Fruit fly (Drosophila melanogaster) whole organism, embryonic: ENCODE data around the gene mus301.

ENCODE experiments used
- Ada2b ChIP-seq: fragments of 200-800 bp; sonication (Bioruptor generic); IDR thresholded peaks from 2 replicates; pipeline ENCODE4 v1.3.6; 2022; ENCODE audit warnings: missing biosample characterization, missing genetic modification characterization
- Atf-2 ChIP-seq: fragments of 200-800 bp; sonication (Bioruptor generic); optimal IDR thresholded peaks from 2 replicates; lab custom pipeline; 2016; ENCODE audit warnings: missing biosample characterization, missing genetic modification characterization
- CG10565 ChIP-seq: fragments of 200-800 bp; sonication (Bioruptor generic); optimal IDR thresholded peaks from 3 replicates; lab custom pipeline; 2016; ENCODE audit warnings: missing biosample characterization, mild to moderate bottlenecking, missing genetic modification characterization
- CG11696 ChIP-seq: fragments of 200-800 bp; sonication (Bioruptor generic); IDR thresholded peaks from 2 replicates; pipeline ENCODE4 v1.3.6; 2022; ENCODE audit warnings: missing biosample characterization, missing genetic modification characterization
- CG12744 ChIP-seq: fragments of 200-800 bp; sonication (Bioruptor generic); optimal IDR thresholded peaks from 2 replicates; lab custom pipeline; 2016; ENCODE audit warnings: missing biosample characterization, missing genetic modification characterization
- CG13624 ChIP-seq: fragments of 200-800 bp; sonication (Bioruptor generic); optimal IDR thresholded peaks from 2 replicates; lab custom pipeline; 2016; ENCODE audit warnings: missing biosample characterization, missing genetic modification characterization
- CG14860 ChIP-seq: fragments of 200-800 bp; sonication (Bioruptor generic); IDR thresholded peaks from 3 replicates; pipeline ENCODE4 v1.3.6; 2022; ENCODE audit warnings: missing biosample characterization, missing genetic modification characterization; ENCODE audit not compliant: partially characterized antibody
- CG15073 ChIP-seq: fragments of 200-800 bp; sonication (Bioruptor generic); optimal IDR thresholded peaks from 2 replicates; lab custom pipeline; 2016; ENCODE audit warnings: missing biosample characterization, missing genetic modification characterization
- CG1602 ChIP-seq: fragments of 200-800 bp; sonication (Bioruptor generic); optimal IDR thresholded peaks from 3 replicates; lab custom pipeline; 2016; ENCODE audit warnings: missing biosample characterization, missing genetic modification characterization
- CG17186 ChIP-seq: fragments of 200-800 bp; sonication (Bioruptor generic); optimal IDR thresholded peaks from 3 replicates; lab custom pipeline; 2017; ENCODE audit warnings: missing biosample characterization, missing genetic modification reagents, missing genetic modification characterization
- CG17385 ChIP-seq: fragments of 200-800 bp; sonication (Bioruptor generic); optimal IDR thresholded peaks from 3 replicates; lab custom pipeline; 2018; ENCODE audit warnings: missing biosample characterization, mild to moderate bottlenecking, missing genetic modification characterization
- CG2129 ChIP-seq: fragments of 200-800 bp; sonication (Bioruptor generic); IDR thresholded peaks from 2 replicates; pipeline ENCODE4 v1.3.6; 2022; ENCODE audit warnings: missing biosample characterization, missing genetic modification characterization; ENCODE audit not compliant: partially characterized antibody
- CG31224 ChIP-seq: fragments of 200-800 bp; sonication (Bioruptor generic); IDR thresholded peaks from 2 replicates; pipeline ENCODE4 v1.3.6; 2022; ENCODE audit warnings: missing biosample characterization, missing genetic modification characterization
- CG32532 ChIP-seq: fragments of 200-800 bp; sonication (Bioruptor generic); IDR thresholded peaks from 2 replicates; pipeline ENCODE4 v1.3.6; 2022; ENCODE audit warnings: missing biosample characterization, missing genetic modification characterization
- CG3407 ChIP-seq: fragments of 200-800 bp; sonication (Bioruptor generic); optimal IDR thresholded peaks from 2 replicates; lab custom pipeline; 2018; ENCODE audit warnings: missing biosample characterization, mild to moderate bottlenecking, missing genetic modification characterization
- CG34376 ChIP-seq: fragments of 200-800 bp; sonication (Bioruptor generic); optimal IDR thresholded peaks from 2 replicates; lab custom pipeline; 2018; ENCODE audit warnings: missing biosample characterization, mild to moderate bottlenecking, missing genetic modification characterization
- CG6654 ChIP-seq: fragments of 200-800 bp; sonication (Bioruptor generic); optimal IDR thresholded peaks from 2 replicates; lab custom pipeline; 2017; ENCODE audit warnings: missing biosample characterization, mild to moderate bottlenecking, missing genetic modification characterization
- CG7357 ChIP-seq: fragments of 200-800 bp; sonication (Bioruptor generic); IDR thresholded peaks from 3 replicates; pipeline ENCODE4 v1.3.6; 2022; ENCODE audit warnings: missing biosample characterization, missing genetic modification characterization
- CG7987 ChIP-seq: fragments of 200-800 bp; sonication (Bioruptor generic); optimal IDR thresholded peaks from 2 replicates; lab custom pipeline; 2018; ENCODE audit warnings: missing biosample characterization, mild to moderate bottlenecking, missing genetic modification characterization, moderate library complexity
- CG9437 ChIP-seq: fragments of 200-800 bp; sonication (Bioruptor generic); optimal IDR thresholded peaks from 2 replicates; lab custom pipeline; 2018; ENCODE audit warnings: missing biosample characterization, mild to moderate bottlenecking, missing genetic modification characterization
- E2f2 ChIP-seq: fragments of 200-800 bp; sonication (Bioruptor generic); IDR thresholded peaks from 2 replicates; pipeline ENCODE4 v1.3.6; 2022; ENCODE audit warnings: missing biosample characterization, missing genetic modification characterization
- HHEX ChIP-seq: fragments of 200-800 bp; sonication (Bioruptor generic); optimal IDR thresholded peaks from 3 replicates; lab custom pipeline; 2017; ENCODE audit warnings: missing biosample characterization, mild to moderate bottlenecking, missing genetic modification characterization, missing genetic modification reagents
- Hr39 ChIP-seq: fragments of >200 bp; optimal IDR thresholded peaks from 2 replicates; lab custom pipeline; 2017
- Lim3 ChIP-seq: fragments of 200-800 bp; sonication (Bioruptor generic); IDR thresholded peaks from 2 replicates; pipeline ENCODE4 v1.3.6; 2022; ENCODE audit warnings: missing biosample characterization, missing genetic modification characterization
- Mes4 ChIP-seq: fragments of 200-800 bp; sonication (Bioruptor generic); optimal IDR thresholded peaks from 2 replicates; lab custom pipeline; 2016; ENCODE audit warnings: missing biosample characterization, missing genetic modification characterization
- Ssrp ChIP-seq: fragments of 200-800 bp; sonication (Bioruptor generic); optimal IDR thresholded peaks from 2 replicates; lab custom pipeline; 2018; ENCODE audit warnings: missing biosample characterization, mild to moderate bottlenecking, missing genetic modification characterization, moderate library complexity
- TFAM ChIP-seq: fragments of 200-800 bp; sonication (Bioruptor generic); optimal IDR thresholded peaks from 2 replicates; lab custom pipeline; 2017; ENCODE audit warnings: missing biosample characterization, missing genetic modification characterization, inconsistent platforms
- aop ChIP-seq: fragments of 200-800 bp; sonication (Bioruptor generic); IDR thresholded peaks from 2 replicates; pipeline ENCODE4 v1.3.6; 2022; ENCODE audit warnings: missing biosample characterization, missing genetic modification characterization
- ato ChIP-seq: fragments of 200-800 bp; sonication (Bioruptor generic); IDR thresholded peaks from 2 replicates; pipeline ENCODE4 v1.3.6; 2022; ENCODE audit warnings: missing biosample characterization, missing genetic modification characterization; ENCODE audit not compliant: partially characterized antibody
- cato ChIP-seq: fragments of 200-800 bp; sonication (Bioruptor generic); optimal IDR thresholded peaks from 2 replicates; lab custom pipeline; 2016; ENCODE audit warnings: missing biosample characterization, missing genetic modification characterization, borderline replicate concordance
- chm ChIP-seq: fragments of 200-800 bp; sonication (Bioruptor generic); IDR thresholded peaks from 2 replicates; pipeline ENCODE4 v1.3.6; 2022; ENCODE audit warnings: missing biosample characterization, missing genetic modification characterization
- esg ChIP-seq: fragments of 200-800 bp; sonication (Bioruptor generic); conservative IDR thresholded peaks from 2 replicates; pipeline ENCODE4 v1.3.6; 2022; ENCODE audit warnings: missing biosample characterization, missing genetic modification characterization
- grau ChIP-seq: fragments of 200-800 bp; optimal IDR thresholded peaks from 3 replicates; lab custom pipeline; 2019; ENCODE audit warnings: missing biosample characterization, mild to moderate bottlenecking, missing genetic modification characterization, moderate library complexity
- gsb-n ChIP-seq: fragments of 200-800 bp; sonication (Bioruptor generic); optimal IDR thresholded peaks from 3 replicates; lab custom pipeline; 2018; ENCODE audit warnings: missing biosample characterization, mild to moderate bottlenecking, missing genetic modification characterization
- hkb ChIP-seq, 2 experiments: fragments of 200-800 bp in 1 of 2; fragments of >200 bp in 1 of 2; sonication (Bioruptor generic) in 1 of 2; IDR thresholded peaks in 1 of 2; optimal IDR thresholded peaks in 1 of 2; 2 replicates each; pipeline versions ENCODE4 v1.3.6 to Lab custom; 2017 to 2022; ENCODE audit warnings: missing biosample characterization in 1 of 2, missing genetic modification characterization in 1 of 2
- hth ChIP-seq: fragments of >200 bp; optimal IDR thresholded peaks from 2 replicates; lab custom pipeline; 2017; ENCODE audit warnings: inconsistent platforms
- kah ChIP-seq: fragments of 200-800 bp; sonication (Bioruptor generic); optimal IDR thresholded peaks from 2 replicates; lab custom pipeline; 2018; ENCODE audit warnings: missing biosample characterization, mild to moderate bottlenecking, missing genetic modification characterization
- kay ChIP-seq: fragments of 200-800 bp; sonication (Bioruptor generic); optimal IDR thresholded peaks from 2 replicates; lab custom pipeline; 2016; ENCODE audit warnings: missing biosample characterization, missing genetic modification characterization
- klu ChIP-seq: fragments of 200-800 bp; sonication (Bioruptor generic); IDR thresholded peaks from 2 replicates; pipeline ENCODE4 v1.3.6; 2022; ENCODE audit warnings: missing biosample characterization, missing genetic modification characterization
- kni ChIP-seq: fragments of 200-800 bp; sonication (Bioruptor generic); optimal IDR thresholded peaks from 3 replicates; lab custom pipeline; 2017; ENCODE audit warnings: mild to moderate bottlenecking, missing biosample characterization, missing genetic modification reagents, missing genetic modification characterization
- p53 ChIP-seq: fragments of 200-800 bp; sonication (Bioruptor generic); optimal IDR thresholded peaks from 2 replicates; lab custom pipeline; 2016; ENCODE audit warnings: missing biosample characterization, missing genetic modification characterization
- pan ChIP-seq, 4 experiments: fragments of >200 bp in 3 of 4; fragments of 200-800 bp in 1 of 4; sonication (Bioruptor generic) in 1 of 4; optimal IDR thresholded peaks in 3 of 4; IDR thresholded peaks in 1 of 4; 2 replicates each; pipeline versions ENCODE4 v1.3.6 to Lab custom; 2017 to 2022; ENCODE audit warnings: missing biosample characterization in 2 of 4, missing genetic modification characterization in 2 of 4, mixed read lengths in 1 of 4
- pb ChIP-seq: fragments of 200-800 bp; sonication (Bioruptor generic); optimal IDR thresholded peaks from 3 replicates; lab custom pipeline; 2016; ENCODE audit warnings: missing biosample characterization, missing genetic modification characterization
- pfk ChIP-seq: fragments of 200-800 bp; sonication (Bioruptor generic); optimal IDR thresholded peaks from 2 replicates; lab custom pipeline; 2018; ENCODE audit warnings: missing biosample characterization, mild to moderate bottlenecking, missing genetic modification characterization, moderate library complexity
- prd ChIP-seq, 3 experiments: fragments of >200 bp in 2 of 3; fragments of 200-800 bp in 1 of 3; sonication (Bioruptor generic) in 1 of 3; optimal IDR thresholded peaks in 2 of 3; IDR thresholded peaks in 1 of 3; 2 replicates in 2 of 3; 3 replicates in 1 of 3; pipeline versions ENCODE4 v1.3.6 to Lab custom; 2017 to 2022; ENCODE audit warnings: missing biosample characterization in 1 of 3, missing genetic modification characterization in 1 of 3
- pros ChIP-seq: fragments of 200-800 bp; sonication (Bioruptor generic); optimal IDR thresholded peaks from 3 replicates; lab custom pipeline; 2019; ENCODE audit warnings: missing biosample characterization, mild to moderate bottlenecking, missing genetic modification characterization, moderate library complexity
- psq ChIP-seq: fragments of 200-800 bp; sonication (Bioruptor generic); optimal IDR thresholded peaks from 2 replicates; lab custom pipeline; 2017; ENCODE audit warnings: missing biosample characterization, missing genetic modification characterization
- slp2 ChIP-seq: fragments of 200-800 bp; sonication (Bioruptor generic); optimal IDR thresholded peaks from 2 replicates; lab custom pipeline; 2016; ENCODE audit warnings: missing biosample characterization, missing genetic modification characterization
- tll ChIP-seq, 2 experiments: fragments of 200-800 bp in 1 of 2; fragments of >200 bp in 1 of 2; sonication (Bioruptor generic) in 1 of 2; optimal IDR thresholded peaks; 2 replicates each; lab custom pipeline; 2017 to 2019; ENCODE audit warnings: missing biosample characterization in 2 of 2, missing genetic modification characterization in 2 of 2, mild to moderate bottlenecking in 1 of 2, moderate library complexity in 1 of 2
- yki ChIP-seq: fragments of >200 bp; optimal IDR thresholded peaks from 3 replicates; lab custom pipeline; 2018

mus301 gene

dm6 chr3L:8137448-8137906 lies at the start of gene mus301, which contains the start of gene Setx (continued):
- TF ChIP-seq pan (optimal IDR thresholded peaks at IDR 0.05; lab: Kevin White, UChicago) (no peak), pan (GFP tag; optimal IDR thresholded peaks at IDR 0.05 in 1 of 2, IDR thresholded peaks at IDR 0.05 in 1 of 2) (peak in 1 of 2 experiments; percentile 61), aop (GFP tag; lab: Robert Waterston, UW) (no peak), klu (GFP tag; lab: Robert Waterston, UW) (peak; percentile 72), CG15073 (GFP tag; lab: Kevin White, UChicago) (peak; percentile 20), Atf-2 (GFP tag; lab: Kevin White, UChicago) (peak; percentile 74), CG9437 (GFP tag; lab: Kevin White, UChicago) (peak; percentile 87), grau (tag; lab: Kevin White, UChicago) (peak; percentile 75), CG1602 (GFP tag; lab: Kevin White, UChicago) (peak; percentile 85), Hr39 (lab: Kevin White, UChicago) (no peak), CG17385 (GFP tag; lab: Kevin White, UChicago) (peak; percentile 66), prd (optimal IDR thresholded peaks at IDR 0.05; lab: Kevin White, UChicago) (no peak), prd (GFP tag; IDR thresholded peaks at IDR 0.05; lab: Robert Waterston, UW) (peak; percentile 84), p53 (GFP tag; lab: Kevin White, UChicago) (peak; percentile 70), pb (GFP tag; lab: Kevin White, UChicago) (peak; percentile 40), pfk (no peak), yki (lab: Kevin White, UChicago) (no peak), kah (peak; percentile 4), Ssrp (tag; lab: Kevin White, UChicago) (peak; percentile 72), TFAM (GFP tag; lab: Kevin White, UChicago) (no peak), hkb (optimal IDR thresholded peaks at IDR 0.05; lab: Kevin White, UChicago) (peak; percentile 92), hkb (GFP tag; IDR thresholded peaks at IDR 0.05; lab: Robert Waterston, UW) (peak; percentile 54; the same call in 1 of the 2 replicates), CG10565 (GFP tag; lab: Kevin White, UChicago) (peak; percentile 48), CG6654 (GFP tag; lab: Kevin White, UChicago) (no peak), hth (no peak), psq (peak; percentile 42), tll (GFP tag; optimal IDR thresholded peaks at IDR 0.05; lab: Kevin White, UChicago) (peak in 1 of 2 experiments; percentile 6), kni (GFP tag; lab: Kevin White, UChicago) (no peak), CG31224 (GFP tag; lab: Robert Waterston, UW) (peak; percentile 52; the same call in 1 of the 2 replicates), pros (GFP tag; lab: Kevin White, UChicago) (no peak), chm (GFP tag; lab: Robert Waterston, UW) (no peak), kay (GFP tag; lab: Kevin White, UChicago) (peak; percentile 65), CG17186 (GFP tag; lab: Kevin White, UChicago) (peak; percentile 77), esg (GFP tag; lab: Robert Waterston, UW) (peak; percentile 59), CG34376 (GFP tag; lab: Kevin White, UChicago) (peak; percentile 41), CG3407 (GFP tag; lab: Kevin White, UChicago) (peak; percentile 59), CG13624 (GFP tag; lab: Kevin White, UChicago) (peak; percentile 91), CG7987 (GFP tag; lab: Kevin White, UChicago) (peak; percentile 61), Lim3 (no peak), Mes4 (GFP tag; lab: Kevin White, UChicago) (peak; percentile 26), cato (GFP tag; lab: Kevin White, UChicago) (peak; percentile 75), gsb-n (no peak), E2f2 (GFP tag; lab: Robert Waterston, UW) (peak; percentile 91), CG7357 (peak; percentile 64; the same call in 1 of the 3 replicates), CG14860 (GFP tag; lab: Robert Waterston, UW) (no peak), CG32532 (GFP tag; lab: Robert Waterston, UW) (peak; percentile 68), ato (GFP tag; lab: Robert Waterston, UW) (no peak), Ada2b (GFP tag; lab: Robert Waterston, UW) (peak; percentile 58), HHEX (GFP tag; lab: Kevin White, UChicago) (peak; percentile 69), CG2129 (GFP tag; lab: Robert Waterston, UW) (no peak), CG12744 (GFP tag; lab: Kevin White, UChicago) (peak; percentile 73), CG11696 (GFP tag; lab: Robert Waterston, UW) (no peak), slp2 (GFP tag; lab: Kevin White, UChicago) (peak; percentile 54)
